Worm (Caenorhabditis elegans): ENCODE measurements around the gene mob-4.

ce11 chrIII:8240948-8241347 is 16.1 kb downstream of the mob-4 start:
- TF ChIP-seq ama-1 (optimal IDR thresholded peaks at IDR 0.05) (no peak), ets-7 (tag; optimal IDR thresholded peaks at IDR 0.05) (no peak), flt-1 (GFP tag; IDR thresholded peaks at IDR 0.05) (no peak)
